Worm (Caenorhabditis elegans) whole organism, L4 larva: ENCODE data around the gene R09E10.6.

Source experiments
- F26F4.8 ChIP-seq: fragments of 200-800 bp; sonication (Bioruptor generic); conservative IDR thresholded peaks from 2 replicates; pipeline ENCODE4 v1.3.6; 2022; ENCODE audit warnings: missing genetic modification characterization, missing compliant biosample characterization
- F37D6.2 ChIP-seq: sonication (generic microtip); optimal IDR thresholded peaks from 2 replicates; lab custom pipeline; 2016; ENCODE audit warnings: mild to moderate bottlenecking, missing genetic modification characterization, missing compliant biosample characterization
- F44E2.7 ChIP-seq: fragments of 200-800 bp; sonication (Bioruptor generic); IDR thresholded peaks from 2 replicates; pipeline ENCODE4 v2.1.2; 2022; ENCODE audit warnings: missing genetic modification characterization, missing compliant biosample characterization
- T26A8.4 ChIP-seq: fragments of 200-800 bp; sonication (Bioruptor generic); IDR thresholded peaks from 2 replicates; pipeline ENCODE4 v1.3.6; 2022; ENCODE audit warnings: missing genetic modification characterization, missing compliant biosample characterization
- Y48G9A.11 ChIP-seq: fragments of 200-800 bp; sonication (Bioruptor generic); IDR thresholded peaks from 2 replicates; pipeline ENCODE4 v1.3.6; 2022; ENCODE audit warnings: missing genetic modification reagents, missing genetic modification characterization, missing compliant biosample characterization
- ZK337.2 ChIP-seq: fragments of 200-800 bp; sonication (Bioruptor generic); IDR thresholded peaks from 2 replicates; pipeline ENCODE4 v1.3.6; 2022; ENCODE audit warnings: missing genetic modification reagents, missing genetic modification characterization, missing compliant biosample characterization
- ZK546.5 ChIP-seq, 2 experiments: sonication (generic microtip); optimal IDR thresholded peaks; 2 replicates each; lab custom pipeline; 2017; ENCODE audit warnings: missing biosample characterization in 2 of 2, missing genetic modification characterization in 2 of 2
- arid-1 ChIP-seq: fragments of 200-800 bp; sonication (Bioruptor generic); conservative IDR thresholded peaks from 2 replicates; pipeline ENCODE4 v1.3.6; 2022; ENCODE audit warnings: missing genetic modification reagents, missing genetic modification characterization, missing compliant biosample characterization
- attf-4 ChIP-seq: sonication (generic microtip); optimal IDR thresholded peaks from 3 replicates; lab custom pipeline; 2017; ENCODE audit warnings: missing biosample characterization, missing genetic modification characterization
- ceh-44 ChIP-seq: fragments of 200-800 bp; sonication (Bioruptor generic); IDR thresholded peaks from 2 replicates; pipeline ENCODE4 v1.3.6; 2022; ENCODE audit warnings: missing genetic modification reagents, missing genetic modification characterization, missing compliant biosample characterization
- ceh-82 ChIP-seq: sonication (generic microtip); optimal IDR thresholded peaks from 2 replicates; lab custom pipeline; 2017; ENCODE audit warnings: missing biosample characterization, missing genetic modification characterization
- ctbp-1 ChIP-seq: fragments of 200-800 bp; sonication (Bioruptor generic); IDR thresholded peaks from 2 replicates; pipeline ENCODE4 v1.3.6; 2022; ENCODE audit warnings: missing genetic modification reagents, missing genetic modification characterization, missing compliant biosample characterization
- daf-19 ChIP-seq: fragments of 200-800 bp; sonication (Bioruptor generic); conservative IDR thresholded peaks from 2 replicates; pipeline ENCODE4 v1.3.6; 2022; ENCODE audit warnings: missing genetic modification characterization, missing compliant biosample characterization
- daf-8 ChIP-seq: fragments of 200-800 bp; sonication (Bioruptor generic); IDR thresholded peaks from 2 replicates; pipeline ENCODE4 v1.3.6; 2022; ENCODE audit warnings: missing genetic modification characterization, missing compliant biosample characterization
- dmd-8 ChIP-seq: fragments of 200-800 bp; sonication (Bioruptor generic); IDR thresholded peaks from 2 replicates; pipeline ENCODE4 v1.3.6; 2022; ENCODE audit warnings: missing genetic modification characterization, missing compliant biosample characterization
- dmd-9 ChIP-seq: fragments of 200-800 bp; sonication (Bioruptor generic); IDR thresholded peaks from 2 replicates; pipeline ENCODE4 v1.3.6; 2022; ENCODE audit warnings: missing genetic modification reagents, missing genetic modification characterization, missing compliant biosample characterization
- dve-1 ChIP-seq: sonication (generic microtip); optimal IDR thresholded peaks from 2 replicates; lab custom pipeline; 2017; ENCODE audit warnings: antibody characterized with exemption, mild to moderate bottlenecking, missing genetic modification characterization, missing compliant biosample characterization; ENCODE audit not compliant: insufficient read depth
- hlh-11 ChIP-seq: fragments of 200-800 bp; sonication (Bioruptor generic); optimal IDR thresholded peaks from 2 replicates; lab custom pipeline; 2018; ENCODE audit warnings: mild to moderate bottlenecking, missing genetic modification characterization, missing compliant biosample characterization
- hlh-30 ChIP-seq: sonication (generic microtip); optimal IDR thresholded peaks from 2 replicates; lab custom pipeline; 2017; ENCODE audit warnings: antibody characterized with exemption, mild to moderate bottlenecking, missing genetic modification characterization, missing compliant biosample characterization; ENCODE audit not compliant: insufficient read depth
- lim-7 ChIP-seq: fragments of 200-800 bp; sonication (Bioruptor generic); IDR thresholded peaks from 2 replicates; pipeline ENCODE4 v1.3.6; 2022; ENCODE audit warnings: missing genetic modification characterization, missing compliant biosample characterization
- lin-13 ChIP-seq: fragments of 150-350 bp; optimal IDR thresholded peaks from 2 replicates; lab custom pipeline; 2014; ENCODE audit warnings: missing biosample characterization, missing genetic modification reagents, missing genetic modification characterization
- mdl-1 ChIP-seq, 2 experiments: fragments of 150-350 bp in 1 of 2; sonication (generic microtip) in 1 of 2; optimal IDR thresholded peaks; 2 replicates each; lab custom pipeline; 2014 to 2017; ENCODE audit warnings: missing biosample characterization in 2 of 2, missing genetic modification characterization in 2 of 2
- mes-2 ChIP-seq: sonication (generic microtip); optimal IDR thresholded peaks from 2 replicates; lab custom pipeline; 2016; ENCODE audit warnings: missing genotype, mild to moderate bottlenecking, missing genetic modification characterization, missing compliant biosample characterization; ENCODE audit not compliant: poor library complexity, severe bottlenecking
- mxl-2 ChIP-seq: fragments of 200-800 bp; sonication (Bioruptor generic); conservative IDR thresholded peaks from 2 replicates; pipeline ENCODE4 v1.3.6; 2022; ENCODE audit warnings: missing genetic modification reagents, missing genetic modification characterization, missing compliant biosample characterization
- mxl-3 ChIP-seq: fragments of 200-800 bp; sonication (Bioruptor generic); optimal IDR thresholded peaks from 2 replicates; lab custom pipeline; 2018; ENCODE audit warnings: mild to moderate bottlenecking, missing genetic modification characterization, missing compliant biosample characterization
- nhr-111 ChIP-seq: fragments of 200-800 bp; sonication (Bioruptor generic); optimal IDR thresholded peaks from 2 replicates; lab custom pipeline; 2018; ENCODE audit warnings: mild to moderate bottlenecking, missing genetic modification characterization, missing compliant biosample characterization
- nhr-28 ChIP-seq: fragments of 150-350 bp; optimal IDR thresholded peaks from 2 replicates; lab custom pipeline; 2014; ENCODE audit warnings: missing biosample characterization, missing genetic modification characterization
- nhr-41 ChIP-seq: fragments of 200-800 bp; sonication (Bioruptor generic); IDR thresholded peaks from 2 replicates; pipeline ENCODE4 v1.3.6; 2022; ENCODE audit warnings: missing genetic modification reagents, missing genetic modification characterization, missing compliant biosample characterization
- nhr-48 ChIP-seq: sonication (generic microtip); optimal IDR thresholded peaks from 2 replicates; lab custom pipeline; 2016; ENCODE audit warnings: mild to moderate bottlenecking, missing genetic modification characterization, missing compliant biosample characterization
- nhr-6 ChIP-seq: fragments of 150-350 bp; optimal IDR thresholded peaks from 2 replicates; lab custom pipeline; 2014; ENCODE audit warnings: missing biosample characterization, missing genetic modification characterization
- nhr-76 ChIP-seq: fragments of 150-350 bp; optimal IDR thresholded peaks from 2 replicates; lab custom pipeline; 2014; ENCODE audit warnings: missing biosample characterization, missing genetic modification characterization
- pqm-1 ChIP-seq: sonication (generic microtip); optimal IDR thresholded peaks from 2 replicates; lab custom pipeline; 2017; ENCODE audit warnings: missing biosample characterization, missing genetic modification characterization
- saeg-2 ChIP-seq: fragments of 200-800 bp; sonication (Bioruptor generic); IDR thresholded peaks from 2 replicates; pipeline ENCODE4 v1.3.6; 2022; ENCODE audit warnings: missing genetic modification reagents, missing genetic modification characterization, missing compliant biosample characterization
- set-16 ChIP-seq: fragments of 200-800 bp; sonication (Bioruptor generic); IDR thresholded peaks from 2 replicates; pipeline ENCODE4 v1.3.6; 2022; ENCODE audit warnings: missing genetic modification reagents, missing genetic modification characterization, missing compliant biosample characterization
- snpc-1.2 ChIP-seq: fragments of 200-800 bp; sonication (Bioruptor generic); IDR thresholded peaks from 2 replicates; pipeline ENCODE4 v1.3.6; 2022; ENCODE audit warnings: missing genetic modification reagents, missing genetic modification characterization, missing compliant biosample characterization
- spr-1 ChIP-seq: sonication (generic microtip); optimal IDR thresholded peaks from 2 replicates; lab custom pipeline; 2016; ENCODE audit warnings: mild to moderate bottlenecking, missing genetic modification characterization, missing compliant biosample characterization
- spr-3 ChIP-seq: fragments of 200-800 bp; sonication (Bioruptor generic); optimal IDR thresholded peaks from 2 replicates; lab custom pipeline; 2018; ENCODE audit warnings: mild to moderate bottlenecking, missing genetic modification characterization, missing compliant biosample characterization
- unc-39 ChIP-seq: sonication (generic microtip); optimal IDR thresholded peaks from 2 replicates; lab custom pipeline; 2017; ENCODE audit warnings: missing biosample characterization, missing genetic modification characterization
- unc-62 ChIP-seq, 3 experiments: fragments of 150-350 bp in 1 of 3; sonication (generic microtip); optimal IDR thresholded peaks in 2 of 3; peaks in 1 of 3; 1 replicate in 1 of 3; 2 replicates in 2 of 3; lab custom pipeline; 2014 to 2017; ENCODE audit warnings: missing biosample characterization in 3 of 3, missing genetic modification characterization in 3 of 3, missing genetic modification reagents in 3 of 3, missing genotype in 1 of 3
- zag-1 ChIP-seq: fragments of 150-350 bp; optimal IDR thresholded peaks from 2 replicates; lab custom pipeline; 2014; ENCODE audit warnings: missing biosample characterization, missing genetic modification characterization
- zfp-2 ChIP-seq: sonication (generic microtip); optimal IDR thresholded peaks from 2 replicates; lab custom pipeline; 2016; ENCODE audit warnings: mild to moderate bottlenecking, missing genetic modification characterization, missing compliant biosample characterization

Gene R09E10.6

ce11 chrIV:10318199-10318598 is 24.3 kb upstream of the R09E10.6 start, which contains the start of gene R09E10.2:
Gene R09E10.2 (minus strand): TSS chrIV:10318299.
- TF ChIP-seq hlh-30 (tag; lab: Kevin White, UChicago) = no peak
- no peak for TF ChIP-seq set-16 (GFP tag; lab: Robert Waterston, UW)
- no peak for TF ChIP-seq F37D6.2 (tag; lab: Kevin White, UChicago)
- TF ChIP-seq spr-3 (GFP tag; lab: Kevin White, UChicago) = no peak
- peak in 1 of 2 experiments; percentile 38 for TF ChIP-seq unc-62 (GFP tag; optimal IDR thresholded peaks at IDR 0.05 in 1 of 2; lab: Kevin White, UChicago)
- no peak for TF ChIP-seq unc-62 (tag; optimal IDR thresholded peaks at IDR 0.05; lab: Kevin White, UChicago)
- TF ChIP-seq pqm-1 (tag; lab: Kevin White, UChicago) = no peak

- TF ChIP-seq dve-1 (tag; lab: Kevin White, UChicago) = no peak
- TF ChIP-seq spr-1 (tag; lab: Kevin White, UChicago) = no peak
- TF ChIP-seq dmd-8 (GFP tag; lab: Robert Waterston, UW) = no peak
- no peak for TF ChIP-seq nhr-48 (tag; lab: Kevin White, UChicago)
- no peak for TF ChIP-seq ZK546.5 (tag; optimal IDR thresholded peaks at IDR 0.05; lab: Kevin White, UChicago)
- TF ChIP-seq mxl-2 = no peak
- no peak for TF ChIP-seq Y48G9A.11
- TF ChIP-seq attf-4 (tag; lab: Kevin White, UChicago) = no peak
- no peak for TF ChIP-seq zfp-2 (tag; lab: Kevin White, UChicago)
- no peak for TF ChIP-seq arid-1 (GFP tag; lab: Robert Waterston, UW)
Observed at ce11 chrIV:10313565-10313964, 19.6 kb upstream of the R09E10.6 start, which contains the start of gene acs-18. Gene acs-18 (minus strand): TSS chrIV:10313665.

DNA sequence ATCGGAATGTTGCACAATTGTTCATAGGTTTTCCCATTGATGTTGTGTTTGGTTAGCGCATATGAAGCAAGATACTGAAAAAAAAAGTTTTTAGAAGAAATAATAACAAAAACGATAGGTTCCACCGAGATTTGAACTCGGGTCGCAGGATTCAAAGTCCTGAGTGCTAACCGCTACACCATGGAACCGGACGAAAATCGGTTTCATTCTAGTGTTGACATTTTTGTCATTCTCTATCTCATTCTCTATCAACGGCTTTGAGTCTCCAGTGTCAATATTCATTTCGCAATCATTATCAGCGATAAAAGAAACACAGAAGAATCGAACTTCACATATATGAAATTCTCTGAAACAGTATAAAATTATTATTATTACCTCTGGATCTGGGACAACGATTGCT is 17.2 kb upstream of the R09E10.6 start:
- 0 out of 2 replicates have a peak, but pooled peaks have one; percentile 15 for TF ChIP-seq nhr-41
- peak; percentile 24; the same call in 1 of the 2 replicates for TF ChIP-seq T26A8.4 (GFP tag; lab: Robert Waterston, UW)
- no peak for TF ChIP-seq mdl-1 (tag; optimal IDR thresholded peaks at IDR 0.05; lab: Kevin White, UChicago)
- TF ChIP-seq zfp-2 (tag; lab: Kevin White, UChicago) = no peak
- TF ChIP-seq F26F4.8 (GFP tag; lab: Robert Waterston, UW) = 0 out of 2 replicates have a peak, but pooled peaks have one; percentile 52
- TF ChIP-seq unc-39 (tag; lab: Kevin White, UChicago) = no peak
- TF ChIP-seq ceh-82 = no peak
- no peak for TF ChIP-seq ZK337.2 (GFP tag; lab: Robert Waterston, UW)
- TF ChIP-seq nhr-28 = no peak
- TF ChIP-seq ctbp-1 (GFP tag; lab: Robert Waterston, UW) = no peak
- peak; percentile 75 for TF ChIP-seq lim-7 (GFP tag; lab: Robert Waterston, UW)
- TF ChIP-seq snpc-1.2 (GFP tag; lab: Robert Waterston, UW) = peak; percentile 84
- TF ChIP-seq mxl-3 (GFP tag; lab: Kevin White, UChicago) = no peak
- TF ChIP-seq pqm-1 (tag; lab: Kevin White, UChicago) = no peak
- TF ChIP-seq nhr-6 = no peak
- peak; percentile 39; the same call in 1 of the 2 replicates for TF ChIP-seq ceh-44 (GFP tag; lab: Robert Waterston, UW)
- no peak for TF ChIP-seq nhr-111 (GFP tag; lab: Kevin White, UChicago)
- TF ChIP-seq set-16 (GFP tag; lab: Robert Waterston, UW) = no peak
- TF ChIP-seq daf-19 = no peak
- TF ChIP-seq hlh-11 (tag; lab: Kevin White, UChicago) = no peak
- no peak for TF ChIP-seq F44E2.7 (GFP tag; lab: Robert Waterston, UW)
- no peak for TF ChIP-seq lin-13 (GFP tag; lab: Kevin White, UChicago)
- TF ChIP-seq saeg-2 (GFP tag; lab: Robert Waterston, UW) = no peak
- TF ChIP-seq nhr-76 = no peak
- no peak for TF ChIP-seq dmd-9 (GFP tag; lab: Robert Waterston, UW)
- no peak for TF ChIP-seq mes-2 (tag; lab: Kevin White, UChicago)
- no peak for TF ChIP-seq daf-8 (GFP tag; lab: Robert Waterston, UW)
- TF ChIP-seq zag-1 (tag; lab: Kevin White, UChicago) = no peak
